Worm (Caenorhabditis elegans) whole organism, mixed stage, embryonic: ENCODE measurements around the gene smex-1.

Source experiments
- flh-1 ChIP-seq: fragments of 200-800 bp; sonication (Bioruptor generic); optimal IDR thresholded peaks from 2 replicates; lab custom pipeline; 2018; ENCODE audit warnings: mild to moderate bottlenecking, missing genetic modification characterization, moderate library complexity, missing compliant biosample characterization
- lin-13 ChIP-seq: fragments of 150-350 bp; optimal IDR thresholded peaks from 2 replicates; lab custom pipeline; 2014; ENCODE audit warnings: missing biosample characterization, missing genetic modification characterization
- mab-5 ChIP-seq: fragments of 150-350 bp; optimal IDR thresholded peaks from 2 replicates; lab custom pipeline; 2014; ENCODE audit warnings: missing biosample characterization, missing genetic modification characterization
- mep-1 ChIP-seq: fragments of 150-350 bp; optimal IDR thresholded peaks from 2 replicates; lab custom pipeline; 2017; ENCODE audit warnings: missing biosample characterization, missing genetic modification reagents, missing genetic modification characterization, inconsistent platforms
- nhr-237 ChIP-seq: fragments of 150-350 bp; optimal IDR thresholded peaks from 2 replicates; lab custom pipeline; 2014; ENCODE audit warnings: missing biosample characterization, missing genetic modification characterization
- nhr-28 ChIP-seq: fragments of 150-350 bp; optimal IDR thresholded peaks from 2 replicates; lab custom pipeline; 2014; ENCODE audit warnings: missing biosample characterization, missing genetic modification characterization
- unc-39 ChIP-seq: fragments of 150-350 bp; optimal IDR thresholded peaks from 2 replicates; lab custom pipeline; 2014; ENCODE audit warnings: missing biosample characterization, missing genetic modification characterization
- ztf-11 ChIP-seq: fragments of 150-350 bp; optimal IDR thresholded peaks from 2 replicates; lab custom pipeline; 2014; ENCODE audit warnings: missing biosample characterization, missing genetic modification characterization

- TF ChIP-seq flh-1 (GFP tag; lab: Kevin White, UChicago), result no peak
- TF ChIP-seq mab-5, result no peak
- TF ChIP-seq mep-1 (tag; lab: Kevin White, UChicago), result no peak
- TF ChIP-seq nhr-237 (tag; lab: Kevin White, UChicago), result no peak
- no peak for TF ChIP-seq ztf-11 (tag; lab: Kevin White, UChicago)
- TF ChIP-seq unc-39 (tag; lab: Kevin White, UChicago), result no peak
- TF ChIP-seq lin-13 (tag; lab: Kevin White, UChicago), result no peak
- TF ChIP-seq nhr-28 (tag; lab: Kevin White, UChicago), result no peak
These were observed 15.0 kb downstream of the smex-1 start, which contains the start of gene str-135 for ce11 chrV:8280770-8281169.
